Fruit fly (Drosophila melanogaster) whole organism, pupa: ENCODE data around the gene CG14237.

Source experiments
- CG10348 ChIP-seq: fragments of 200-800 bp; sonication (Bioruptor generic); IDR thresholded peaks from 2 replicates; pipeline ENCODE4 v1.3.6; 2022; ENCODE audit warnings: missing biosample characterization, missing genetic modification characterization
- CG12605 ChIP-seq: fragments of 200-800 bp; sonication (Bioruptor generic); IDR thresholded peaks from 2 replicates; pipeline ENCODE4 v1.3.6; 2022; ENCODE audit warnings: missing biosample characterization, missing genetic modification characterization
- CG13204 ChIP-seq: fragments of 200-800 bp; sonication (Bioruptor generic); optimal IDR thresholded peaks from 2 replicates; lab custom pipeline; 2018; ENCODE audit warnings: missing biosample characterization, mild to moderate bottlenecking, missing genetic modification characterization, moderate library complexity
- CG14655 ChIP-seq: fragments of 200-800 bp; sonication (Bioruptor generic); optimal IDR thresholded peaks from 3 replicates; lab custom pipeline; 2017; ENCODE audit warnings: mild to moderate bottlenecking, missing biosample characterization, missing genetic modification reagents, missing genetic modification characterization
- CG15710 ChIP-seq: fragments of 200-800 bp; sonication (Bioruptor generic); optimal IDR thresholded peaks from 2 replicates; lab custom pipeline; 2018; ENCODE audit warnings: missing biosample characterization, mild to moderate bottlenecking, missing genetic modification characterization, moderate library complexity
- CG17806 ChIP-seq: fragments of 200-800 bp; sonication (Bioruptor generic); optimal IDR thresholded peaks from 2 replicates; lab custom pipeline; 2018; ENCODE audit warnings: missing biosample characterization, mild to moderate bottlenecking, missing genetic modification characterization, moderate library complexity
- CG32121 ChIP-seq: fragments of 200-800 bp; sonication (Bioruptor generic); IDR thresholded peaks from 2 replicates; pipeline ENCODE4 v1.3.6; 2022; ENCODE audit warnings: missing biosample characterization, missing genetic modification characterization
- CG34367 ChIP-seq: fragments of 200-800 bp; sonication (Bioruptor generic); optimal IDR thresholded peaks from 2 replicates; lab custom pipeline; 2018; ENCODE audit warnings: missing biosample characterization, mild to moderate bottlenecking, missing genetic modification characterization
- CG4496 ChIP-seq: fragments of 200-800 bp; sonication (Bioruptor generic); IDR thresholded peaks from 3 replicates; pipeline ENCODE4 v1.3.6; 2022; ENCODE audit warnings: missing biosample characterization, missing genetic modification characterization
- CG8159 ChIP-seq: fragments of 200-800 bp; sonication (Bioruptor generic); optimal IDR thresholded peaks from 3 replicates; lab custom pipeline; 2018; ENCODE audit warnings: missing biosample characterization, mild to moderate bottlenecking, missing genetic modification characterization, moderate library complexity
- CG8301 ChIP-seq: fragments of 200-800 bp; sonication (Bioruptor generic); optimal IDR thresholded peaks from 2 replicates; lab custom pipeline; 2018; ENCODE audit warnings: missing biosample characterization, mild to moderate bottlenecking, missing genetic modification characterization
- CG9948 ChIP-seq: fragments of 200-800 bp; sonication (Bioruptor generic); optimal IDR thresholded peaks from 2 replicates; lab custom pipeline; 2018; ENCODE audit warnings: missing biosample characterization, mild to moderate bottlenecking, missing genetic modification characterization, moderate library complexity
- D1 ChIP-seq: fragments of 200-800 bp; sonication (Bioruptor generic); optimal IDR thresholded peaks from 2 replicates; lab custom pipeline; 2018; ENCODE audit warnings: missing biosample characterization, mild to moderate bottlenecking, missing genetic modification characterization, moderate library complexity
- EcR ChIP-seq: fragments of 200-800 bp; sonication (Bioruptor generic); optimal IDR thresholded peaks from 3 replicates; lab custom pipeline; 2019; ENCODE audit warnings: missing biosample characterization, missing genetic modification characterization, mild to moderate bottlenecking, moderate library complexity, missing genetic modification reagents
- Ets98B ChIP-seq: fragments of 200-800 bp; sonication (Bioruptor generic); IDR thresholded peaks from 2 replicates; pipeline ENCODE4 v1.3.6; 2022; ENCODE audit warnings: missing biosample characterization, missing genetic modification characterization
- Pif1A ChIP-seq: fragments of 200-800 bp; sonication (Bioruptor generic); optimal IDR thresholded peaks from 3 replicates; lab custom pipeline; 2016; ENCODE audit warnings: missing biosample characterization, missing genetic modification characterization
- Pif1B ChIP-seq: fragments of 200-800 bp; sonication (Bioruptor generic); optimal IDR thresholded peaks from 3 replicates; lab custom pipeline; 2016; ENCODE audit warnings: missing biosample characterization, missing genetic modification characterization
- Snoo ChIP-seq: fragments of 200-800 bp; sonication (Bioruptor generic); optimal IDR thresholded peaks from 3 replicates; lab custom pipeline; 2017; ENCODE audit warnings: missing biosample characterization, mild to moderate bottlenecking, missing genetic modification characterization, inconsistent platforms
- fd96Ca ChIP-seq: fragments of 200-800 bp; sonication (Bioruptor generic); IDR thresholded peaks from 3 replicates; pipeline ENCODE4 v1.3.6; 2022; ENCODE audit warnings: missing biosample characterization, missing genetic modification characterization
- gl ChIP-seq: fragments of 200-800 bp; sonication (Bioruptor generic); optimal IDR thresholded peaks from 2 replicates; lab custom pipeline; 2018; ENCODE audit warnings: missing biosample characterization, mild to moderate bottlenecking, missing genetic modification characterization
- rn ChIP-seq: fragments of 200-800 bp; sonication (Bioruptor generic); IDR thresholded peaks from 2 replicates; pipeline ENCODE4 v1.3.6; 2022; ENCODE audit warnings: missing biosample characterization, missing genetic modification characterization

The CG14237 gene

dm6 chr3R:26462173-26462959 is 5.7 kb downstream of the CG14237 start:
- peak; percentile 74 for TF ChIP-seq CG14655
- peak; percentile 4 for TF ChIP-seq CG13204 (GFP tag; lab: Kevin White, UChicago)
- no peak for TF ChIP-seq CG34367 (tag; lab: Kevin White, UChicago)
- TF ChIP-seq CG12605 (GFP tag; lab: Robert Waterston, UW): peak; percentile 44
- peak; percentile 21 for TF ChIP-seq EcR (GFP tag; lab: Kevin White, UChicago)
- TF ChIP-seq D1 (tag; lab: Kevin White, UChicago): peak; percentile 9
- peak; percentile 52 for TF ChIP-seq CG9948 (tag; lab: Kevin White, UChicago)
- TF ChIP-seq Pif1A (GFP tag; lab: Kevin White, UChicago): peak; percentile 40
- peak; percentile 44 for TF ChIP-seq CG17806
- peak; percentile 25 for TF ChIP-seq gl (tag; lab: Kevin White, UChicago)
- TF ChIP-seq fd96Ca (GFP tag; lab: Robert Waterston, UW): peak; percentile 39; the same call in 1 of the 3 replicates
- TF ChIP-seq CG8301 (tag; lab: Kevin White, UChicago): peak; percentile 63
- no peak for TF ChIP-seq rn (GFP tag; lab: Robert Waterston, UW)
- peak; percentile 74 for TF ChIP-seq CG4496 (GFP tag; lab: Robert Waterston, UW)
- TF ChIP-seq CG10348: no peak
- TF ChIP-seq Ets98B (GFP tag; lab: Robert Waterston, UW): peak; percentile 74
- TF ChIP-seq Pif1B (GFP tag; lab: Kevin White, UChicago): peak; percentile 32
- peak; percentile 44 for TF ChIP-seq CG8159
- peak; percentile 15 for TF ChIP-seq CG15710 (tag; lab: Kevin White, UChicago)
- TF ChIP-seq Snoo (tag; lab: Kevin White, UChicago): no peak
- peak; percentile 72; the same call in 1 of the 2 replicates for TF ChIP-seq CG32121 (GFP tag; lab: Robert Waterston, UW)
- TF ChIP-seq, all 21 proteins: peak for 17

- TF ChIP-seq CG8159 (no peak), EcR (GFP tag; lab: Kevin White, UChicago) (no peak), CG8301 (tag; lab: Kevin White, UChicago) (no peak)
These were observed 6.5 kb downstream of the CG14237 start for dm6 chr3R:26463146-26463545.

- TF ChIP-seq EcR (GFP tag; lab: Kevin White, UChicago) (peak; percentile 79), Ets98B (GFP tag; lab: Robert Waterston, UW) (no peak), CG4496 (GFP tag; lab: Robert Waterston, UW) (no peak)
These were observed 6.9 kb downstream of the CG14237 start for dm6 chr3R:26463558-26463957.

- TF ChIP-seq CG9948 (tag; lab: Kevin White, UChicago): no peak
- no peak for TF ChIP-seq CG17806
- TF ChIP-seq Pif1A (GFP tag; lab: Kevin White, UChicago): peak; percentile 49
- no peak for TF ChIP-seq D1 (tag; lab: Kevin White, UChicago)
- TF ChIP-seq CG8301 (tag; lab: Kevin White, UChicago): peak; percentile 4
- no peak for TF ChIP-seq CG14655
- no peak for TF ChIP-seq CG10348
- TF ChIP-seq CG15710 (tag; lab: Kevin White, UChicago): no peak
- peak; percentile 73 for TF ChIP-seq CG4496 (GFP tag; lab: Robert Waterston, UW)
- no peak for TF ChIP-seq CG32121 (GFP tag; lab: Robert Waterston, UW)
- TF ChIP-seq rn (GFP tag; lab: Robert Waterston, UW): no peak
- no peak for TF ChIP-seq CG8159
- TF ChIP-seq gl (tag; lab: Kevin White, UChicago): peak; percentile 63
- no peak for TF ChIP-seq CG34367 (tag; lab: Kevin White, UChicago)
- TF ChIP-seq Snoo (tag; lab: Kevin White, UChicago): peak; percentile 39
- TF ChIP-seq CG13204 (GFP tag; lab: Kevin White, UChicago): peak; percentile 4
- TF ChIP-seq EcR (GFP tag; lab: Kevin White, UChicago): no peak
- TF ChIP-seq Ets98B (GFP tag; lab: Robert Waterston, UW): peak; percentile 27; the same call in 1 of the 2 replicates
- TF ChIP-seq fd96Ca (GFP tag; lab: Robert Waterston, UW): no peak
- peak; percentile 54; the same call in 1 of the 2 replicates for TF ChIP-seq CG12605 (GFP tag; lab: Robert Waterston, UW)
- peak; percentile 46 for TF ChIP-seq Pif1B (GFP tag; lab: Kevin White, UChicago)
These were observed 7.7 kb downstream of the CG14237 start for dm6 chr3R:26464370-26464769.

dm6 chr3R:26465121-26465520 is 8.4 kb downstream of the CG14237 start:
- TF ChIP-seq CG13204 (GFP tag; lab: Kevin White, UChicago) (no peak), CG14655 (no peak)

- TF ChIP-seq CG14655 (peak; percentile 74), CG4496 (GFP tag; lab: Robert Waterston, UW) (peak; percentile 70; the same call in 2 of the 3 replicates), EcR (GFP tag; lab: Kevin White, UChicago) (no peak), CG32121 (GFP tag; lab: Robert Waterston, UW) (peak; percentile 45; the same call in 1 of the 2 replicates), Snoo (tag; lab: Kevin White, UChicago) (no peak), CG8301 (tag; lab: Kevin White, UChicago) (peak; percentile 66), Ets98B (GFP tag; lab: Robert Waterston, UW) (peak; percentile 56; the same call in 1 of the 2 replicates), CG17806 (no peak), fd96Ca (GFP tag; lab: Robert Waterston, UW) (no peak; the same call in 1 of the 3 replicates), Pif1A (GFP tag; lab: Kevin White, UChicago) (peak; percentile 25), CG12605 (GFP tag; lab: Robert Waterston, UW) (peak; percentile 43; the same call in 1 of the 2 replicates), Pif1B (GFP tag; lab: Kevin White, UChicago) (peak; percentile 32)
These were observed 21.4 kb downstream of the CG14237 start for dm6 chr3R:26478040-26478439.
